Worm (Caenorhabditis elegans): Measurements from ENCODE around the gene F38B7.11.

- no peak for TF ChIP-seq lin-32 (GFP tag; optimal IDR thresholded peaks at IDR 0.05)
- TF ChIP-seq unc-39 (tag; optimal IDR thresholded peaks at IDR 0.05): no peak
- TF ChIP-seq lin-13 (tag; optimal IDR thresholded peaks at IDR 0.05): no peak
- no peak for TF ChIP-seq nhr-2 (tag; optimal IDR thresholded peaks at IDR 0.05)
- TF ChIP-seq mep-1 (tag; optimal IDR thresholded peaks at IDR 0.05): no peak
- no peak for TF ChIP-seq blmp-1 (tag; optimal IDR thresholded peaks at IDR 0.05)
- TF ChIP-seq nhr-76 (tag; optimal IDR thresholded peaks at IDR 0.05): no peak
- no peak for TF ChIP-seq ztf-11 (tag; optimal IDR thresholded peaks at IDR 0.05)
- TF ChIP-seq nhr-237 (tag; optimal IDR thresholded peaks at IDR 0.05): no peak
- no peak for TF ChIP-seq unc-62 (GFP tag; optimal IDR thresholded peaks at IDR 0.05)
- TF ChIP-seq snpc-4 (tag; optimal IDR thresholded peaks at IDR 0.05): no peak
- no peak for TF ChIP-seq lsy-2 (tag; optimal IDR thresholded peaks at IDR 0.05)
- no peak for TF ChIP-seq elt-3 (tag; optimal IDR thresholded peaks at IDR 0.05)
- TF ChIP-seq ceh-83 (GFP tag; optimal IDR thresholded peaks at IDR 0.05): no peak
Observed at ce11 chrV:11533365-11533949, 13.4 kb upstream of the F38B7.11 start.

All from whole organism, mixed stage, embryonic.